Fruit fly (Drosophila melanogaster) whole organism, adult: ENCODE data around the gene sta.

ENCODE experiments used
- CG11617 ChIP-seq: fragments of 200-800 bp; sonication (Bioruptor generic); optimal IDR thresholded peaks from 2 replicates; lab custom pipeline; 2017; ENCODE audit warnings: mild to moderate bottlenecking, missing biosample characterization, missing genetic modification reagents, missing genetic modification characterization
- CG14711 ChIP-seq: fragments of 200-800 bp; sonication (Bioruptor generic); optimal IDR thresholded peaks from 2 replicates; lab custom pipeline; 2018; ENCODE audit warnings: missing biosample characterization, mild to moderate bottlenecking, missing genetic modification characterization, moderate library complexity
- CG1620 ChIP-seq: fragments of 200-800 bp; sonication (Bioruptor generic); optimal IDR thresholded peaks from 2 replicates; lab custom pipeline; 2016; ENCODE audit warnings: missing biosample characterization, missing genetic modification characterization
- CG7045 ChIP-seq: fragments of 200-800 bp; sonication (Bioruptor generic); optimal IDR thresholded peaks from 2 replicates; lab custom pipeline; 2017; ENCODE audit warnings: missing biosample characterization, mild to moderate bottlenecking, missing genetic modification characterization
- CG7101 ChIP-seq: fragments of 200-800 bp; sonication (Bioruptor generic); optimal IDR thresholded peaks from 2 replicates; lab custom pipeline; 2018; ENCODE audit warnings: missing biosample characterization, mild to moderate bottlenecking, missing genetic modification characterization, moderate library complexity
- Hr96 ChIP-seq: fragments of 200-800 bp; sonication (Bioruptor generic); optimal IDR thresholded peaks from 2 replicates; lab custom pipeline; 2016; ENCODE audit warnings: missing biosample characterization, missing genetic modification characterization
- Mnt ChIP-seq: fragments of 200-800 bp; sonication (Bioruptor generic); optimal IDR thresholded peaks from 2 replicates; lab custom pipeline; 2016; ENCODE audit warnings: missing biosample characterization, mild to moderate bottlenecking, missing genetic modification characterization
- bab1 ChIP-seq: fragments of 200-800 bp; sonication (Bioruptor generic); optimal IDR thresholded peaks from 3 replicates; lab custom pipeline; 2019; ENCODE audit warnings: missing biosample characterization, mild to moderate bottlenecking, missing genetic modification characterization, moderate library complexity
- cnc ChIP-seq, 2 experiments: fragments of >200 bp; optimal IDR thresholded peaks; 2 replicates each; lab custom pipeline; 2017
- ovo ChIP-seq: fragments of 200-800 bp; sonication (Bioruptor generic); optimal IDR thresholded peaks from 2 replicates; lab custom pipeline; 2016; ENCODE audit warnings: missing biosample characterization, missing genetic modification characterization

DNA sequence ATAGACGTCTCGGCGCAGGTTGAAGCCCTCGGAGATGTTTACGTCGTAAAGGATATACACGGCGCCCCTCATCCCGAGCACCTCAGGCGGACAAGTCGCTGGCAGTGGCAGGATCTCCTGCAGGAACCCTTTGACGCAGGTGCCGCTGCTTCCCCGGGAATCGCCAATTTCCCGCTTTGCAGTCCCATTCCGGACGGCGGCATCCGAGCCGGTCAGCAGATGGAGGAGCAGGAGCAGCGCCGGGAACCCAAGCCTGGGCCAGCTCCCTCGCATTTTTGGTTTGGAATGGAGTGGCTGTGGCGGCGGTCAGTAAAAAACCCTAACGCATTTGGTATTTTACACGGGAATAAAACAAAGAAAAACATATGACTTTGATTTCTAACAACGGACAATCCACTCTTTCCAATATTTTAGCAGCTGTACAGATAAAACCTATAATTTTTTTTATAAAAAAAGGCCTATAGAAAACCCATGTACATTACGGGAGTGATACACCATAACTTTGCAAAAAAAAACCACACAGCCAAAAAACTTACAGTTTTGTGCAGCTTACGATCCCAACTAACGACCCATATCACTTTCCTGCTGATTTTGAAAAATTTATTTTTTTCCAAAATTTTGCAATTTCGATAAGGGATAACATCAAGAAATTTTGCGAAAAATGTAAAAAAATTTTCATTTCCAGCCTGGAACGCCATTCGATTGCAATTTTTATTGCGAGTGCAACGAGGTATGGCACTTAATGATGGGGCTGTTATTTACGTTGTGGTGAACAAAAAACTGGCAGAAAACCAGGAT is 17.3 kb downstream of the sta start, which contains the start of the genes O-fut2 and CG14777:
- TF ChIP-seq CG11617 (no peak), Mnt (GFP tag; lab: Kevin White, UChicago) (no peak), CG7101 (tag; lab: Kevin White, UChicago) (no peak), CG1620 (no peak), Hr96 (GFP tag; lab: Kevin White, UChicago) (no peak), cnc (optimal IDR thresholded peaks at IDR 0.05; lab: Kevin White, UChicago) (no peak), bab1 (GFP tag; lab: Kevin White, UChicago) (no peak), CG14711 (tag; lab: Kevin White, UChicago) (no peak), ovo (GFP tag; lab: Kevin White, UChicago) (no peak), CG7045 (no peak)
